Fruit fly (Drosophila melanogaster) Kc167 (cell line): ENCODE results near the gene CG3281.

Source experiments
- h ChIP-seq: fragments of >200 bp; optimal IDR thresholded peaks from 3 replicates; lab custom pipeline; 2018; ENCODE audit warnings: missing external identifiers
- insv ChIP-seq: fragments of >200 bp; optimal IDR thresholded peaks from 3 replicates; lab custom pipeline; 2018; ENCODE audit warnings: missing external identifiers
- psq ChIP-seq: fragments of >200 bp; optimal IDR thresholded peaks from 2 replicates; lab custom pipeline; 2017; ENCODE audit warnings: missing external identifiers
- ttk ChIP-seq: sonication (Bioruptor generic); optimal IDR thresholded peaks from 2 replicates; lab custom pipeline; 2017; ENCODE audit warnings: missing external identifiers

dm6 chr3R:11937427-11938114, 25.0 kb downstream of the CG3281 start:
- TF ChIP-seq ttk (lab: Kevin White, UChicago): no peak
- no peak for TF ChIP-seq h (lab: Kevin White, UChicago)
- TF ChIP-seq psq (lab: Kevin White, UChicago): no peak
- no peak for TF ChIP-seq insv (lab: Kevin White, UChicago)
